Worm (Caenorhabditis elegans): ENCODE results near the gene catp-3.

catp-3 gene

ce11 chrV:8120868-8121267 is 45.1 kb downstream of the catp-3 start, which contains the start of gene D1014.6:
TSS of gene D1014.6 (plus strand) at chrV:8121168.
- no peak for TF ChIP-seq die-1 (tag; optimal IDR thresholded peaks at IDR 0.05)
- no peak for TF ChIP-seq cebp-1 (GFP tag; IDR thresholded peaks at IDR 0.05)
- TF ChIP-seq cebp-1 (tag; optimal IDR thresholded peaks at IDR 0.05), result no peak
- TF ChIP-seq athp-1 (tag; optimal IDR thresholded peaks at IDR 0.05), result no peak
- no peak for TF ChIP-seq lin-35 (GFP tag; optimal IDR thresholded peaks at IDR 0.05)
- TF ChIP-seq nhr-27 (tag; optimal IDR thresholded peaks at IDR 0.05), result no peak
- no peak for TF ChIP-seq aptf-2 (GFP tag; conservative IDR thresholded peaks at IDR 0.05)
- no peak for TF ChIP-seq hlh-26 (GFP tag; conservative IDR thresholded peaks at IDR 0.05)
- no peak for TF ChIP-seq atf-7 (tag; optimal IDR thresholded peaks at IDR 0.05)
- no peak for TF ChIP-seq tbx-9 (tag; optimal IDR thresholded peaks at IDR 0.05; ENCODE audit: borderline replicate concordance)
- no peak for TF ChIP-seq F49E8.2 (tag; optimal IDR thresholded peaks at IDR 0.05; ENCODE audit: insufficient read depth)
- TF ChIP-seq Y56A3A.18 (GFP tag; IDR thresholded peaks at IDR 0.05), result no peak
- no peak for TF ChIP-seq madf-8 (GFP tag; conservative IDR thresholded peaks at IDR 0.05)
- no peak for TF ChIP-seq egrh-3 (GFP tag; IDR thresholded peaks at IDR 0.05)
- no peak for TF ChIP-seq Y95B8A.8 (GFP tag; IDR thresholded peaks at IDR 0.05)

ce11 chrV:8123384-8123783 is 47.6 kb downstream of the catp-3 start, which contains the start of gene D1014.5:
TSS of gene D1014.5 (plus strand) at chrV:8123684.
- no peak for TF ChIP-seq athp-1 (tag; optimal IDR thresholded peaks at IDR 0.05)

- no peak for TF ChIP-seq lag-1 (GFP tag; IDR thresholded peaks at IDR 0.05)
- no peak for TF ChIP-seq C06A6.2 (GFP tag; conservative IDR thresholded peaks at IDR 0.05)
- TF ChIP-seq madf-3 (GFP tag; IDR thresholded peaks at IDR 0.05), result no peak
- no peak for TF ChIP-seq sea-2 (GFP tag; IDR thresholded peaks at IDR 0.05)
- no peak for TF ChIP-seq nhr-179 (tag; optimal IDR thresholded peaks at IDR 0.05)
- TF ChIP-seq zfh-2 (GFP tag; conservative IDR thresholded peaks at IDR 0.05), result no peak
- no peak for TF ChIP-seq sptf-2 (GFP tag; optimal IDR thresholded peaks at IDR 0.05)
- TF ChIP-seq hsf-1 (GFP tag; IDR thresholded peaks at IDR 0.05), result no peak
- no peak for TF ChIP-seq tlf-1 (GFP tag; optimal IDR thresholded peaks at IDR 0.05)
- no peak for TF ChIP-seq aptf-3 (GFP tag; IDR thresholded peaks at IDR 0.05)
- no peak for TF ChIP-seq F37B4.10 (GFP tag; IDR thresholded peaks at IDR 0.05)
- TF ChIP-seq nhr-90 (tag; optimal IDR thresholded peaks at IDR 0.05), result no peak
- no peak for TF ChIP-seq bed-1 (GFP tag; IDR thresholded peaks at IDR 0.05)
- TF ChIP-seq atf-7 (tag; optimal IDR thresholded peaks at IDR 0.05), result no peak
- no peak for TF ChIP-seq nfya-1 (tag; optimal IDR thresholded peaks at IDR 0.05; ENCODE audit: borderline replicate concordance, insufficient read depth)
- no peak for TF ChIP-seq madf-10 (tag; optimal IDR thresholded peaks at IDR 0.05)
- no peak for TF ChIP-seq egl-18 (GFP tag; IDR thresholded peaks at IDR 0.05)
- TF ChIP-seq sdz-38 (tag; optimal IDR thresholded peaks at IDR 0.05), result no peak
- no peak for TF ChIP-seq mes-4 (tag; optimal IDR thresholded peaks at IDR 0.05)
Measured at ce11 chrV:8129252-8129651, 53.4 kb downstream of the catp-3 start, which contains the start of gene spr-1. TSS of gene spr-1 (minus strand) at chrV:8129352.
